Worm (Caenorhabditis elegans) whole organism, L4 larva: ENCODE measurements around the gene ceh-74.

ENCODE experiments used
- R02D3.7 ChIP-seq: fragments of 150-350 bp; sonication (generic microtip); optimal IDR thresholded peaks from 3 replicates; lab custom pipeline; 2014; ENCODE audit warnings: missing biosample characterization, missing genetic modification characterization
- ZK546.5 ChIP-seq, 2 experiments: sonication (generic microtip); optimal IDR thresholded peaks; 2 replicates each; lab custom pipeline; 2017; ENCODE audit warnings: missing biosample characterization in 2 of 2, missing genetic modification characterization in 2 of 2
- dpl-1 ChIP-seq: fragments of 150-350 bp; optimal IDR thresholded peaks from 2 replicates; lab custom pipeline; 2014; ENCODE audit warnings: missing biosample characterization, missing genetic modification reagents, missing genetic modification characterization
- lim-7 ChIP-seq: fragments of 200-800 bp; sonication (Bioruptor generic); IDR thresholded peaks from 2 replicates; pipeline ENCODE4 v1.3.6; 2022; ENCODE audit warnings: missing genetic modification characterization, missing compliant biosample characterization
- lin-39 ChIP-seq: fragments of 150-350 bp; optimal IDR thresholded peaks from 2 replicates; lab custom pipeline; 2014; ENCODE audit warnings: missing biosample characterization, missing genetic modification reagents, missing genetic modification characterization
- mdl-1 ChIP-seq, 2 experiments: fragments of 150-350 bp in 1 of 2; sonication (generic microtip) in 1 of 2; optimal IDR thresholded peaks; 2 replicates each; lab custom pipeline; 2014 to 2017; ENCODE audit warnings: missing biosample characterization in 2 of 2, missing genetic modification characterization in 2 of 2
- nhr-111 ChIP-seq: fragments of 200-800 bp; sonication (Bioruptor generic); optimal IDR thresholded peaks from 2 replicates; lab custom pipeline; 2018; ENCODE audit warnings: mild to moderate bottlenecking, missing genetic modification characterization, missing compliant biosample characterization
- nhr-41 ChIP-seq: fragments of 200-800 bp; sonication (Bioruptor generic); IDR thresholded peaks from 2 replicates; pipeline ENCODE4 v1.3.6; 2022; ENCODE audit warnings: missing genetic modification reagents, missing genetic modification characterization, missing compliant biosample characterization
- nhr-6 ChIP-seq: fragments of 150-350 bp; optimal IDR thresholded peaks from 2 replicates; lab custom pipeline; 2014; ENCODE audit warnings: missing biosample characterization, missing genetic modification characterization
- nhr-77 ChIP-seq: fragments of 150-350 bp; optimal IDR thresholded peaks from 2 replicates; lab custom pipeline; 2014; ENCODE audit warnings: missing biosample characterization, missing genetic modification characterization
- skn-1 ChIP-seq: fragments of 150-350 bp; optimal IDR thresholded peaks from 2 replicates; lab custom pipeline; 2014; ENCODE audit warnings: missing biosample characterization, missing genetic modification characterization
- ztf-11 ChIP-seq: fragments of 150-350 bp; optimal IDR thresholded peaks from 2 replicates; lab custom pipeline; 2014; ENCODE audit warnings: missing biosample characterization, missing genetic modification characterization

DNA sequence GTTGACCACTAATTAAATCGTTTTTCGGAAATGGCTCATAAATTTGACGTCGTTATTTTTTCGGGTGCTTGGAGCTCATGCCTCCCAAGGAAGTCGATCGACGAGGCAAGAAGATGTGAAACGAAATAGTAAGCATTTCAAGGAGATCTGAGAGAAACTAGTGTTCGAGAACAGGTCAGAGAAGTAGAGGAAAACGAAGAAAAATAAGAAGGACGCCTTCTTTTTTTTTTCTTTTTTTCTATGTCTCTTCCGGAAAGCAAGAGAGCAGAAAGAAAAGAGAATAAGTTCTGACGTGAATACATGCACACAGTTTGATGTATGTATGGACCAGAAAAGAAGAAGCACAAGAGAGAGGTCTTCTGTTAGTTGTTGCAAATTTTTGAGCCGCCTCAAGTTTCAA, 34.2 kb upstream of the ceh-74 start:
- TF ChIP-seq mdl-1 (tag; optimal IDR thresholded peaks at IDR 0.05; lab: Kevin White, UChicago) (no peak), nhr-77 (tag; lab: Kevin White, UChicago) (no peak), lim-7 (GFP tag; lab: Robert Waterston, UW) (no peak), nhr-41 (GFP tag; lab: Robert Waterston, UW) (no peak), lin-39 (tag; lab: Kevin White, UChicago) (no peak), ztf-11 (tag; lab: Kevin White, UChicago) (no peak), nhr-6 (tag; lab: Kevin White, UChicago) (no peak), ZK546.5 (tag; optimal IDR thresholded peaks at IDR 0.05; lab: Kevin White, UChicago) (no peak), skn-1 (tag; lab: Kevin White, UChicago) (no peak), dpl-1 (GFP tag; lab: Kevin White, UChicago) (no peak), nhr-111 (GFP tag; lab: Kevin White, UChicago) (no peak), R02D3.7 (tag; lab: Kevin White, UChicago) (no peak)
